Worm (Caenorhabditis elegans): ENCODE results near the gene gtbp-1.

DNA sequence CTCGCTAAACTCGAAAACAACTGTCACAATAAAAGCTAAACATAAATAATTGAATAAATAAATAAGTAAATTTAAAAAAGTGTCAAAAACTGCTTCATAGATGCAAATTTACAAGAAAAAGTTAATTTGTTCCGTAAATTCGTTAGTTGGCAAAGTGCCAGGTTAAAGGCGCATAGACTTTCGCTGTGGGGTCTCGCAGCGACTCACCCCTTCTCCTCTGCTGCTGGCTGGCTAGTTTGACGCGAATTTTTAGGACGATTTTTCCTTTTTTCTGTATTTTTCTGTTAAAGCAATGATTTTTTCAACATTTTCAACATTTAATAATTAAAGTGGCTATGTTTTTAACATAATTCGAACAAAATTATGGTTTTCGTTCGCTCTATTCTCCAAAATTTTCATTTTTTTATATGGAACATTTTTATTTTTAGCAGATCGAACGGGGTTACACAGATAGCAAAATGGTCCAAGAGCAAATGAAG lies 47.5 kb upstream of the gtbp-1 start, which contains the start of gene rack-1:
- TF ChIP-seq elt-3 (tag; optimal IDR thresholded peaks at IDR 0.05), result peak in 1 of 6 experiments; percentile 51
- TF ChIP-seq ztf-11 (tag; optimal IDR thresholded peaks at IDR 0.05), result no peak
- TF ChIP-seq nhr-12 (tag; optimal IDR thresholded peaks at IDR 0.05), result no peak
- TF ChIP-seq snpc-4 (tag; optimal IDR thresholded peaks at IDR 0.05), result peak; percentile 15
- no peak for TF ChIP-seq zip-4 (GFP tag; optimal IDR thresholded peaks at IDR 0.05)
- no peak for TF ChIP-seq lin-13 (GFP tag; optimal IDR thresholded peaks at IDR 0.05)
- no peak for TF ChIP-seq nhr-11 (tag; optimal IDR thresholded peaks at IDR 0.05)

All from whole organism, L1 larva.